Fruit fly (Drosophila melanogaster) whole organism: ENCODE data around the gene Rbbp5.

Experiments used
- CG8478 ChIP-seq: fragments of >200 bp; optimal IDR thresholded peaks from 2 replicates; lab custom pipeline; 2018; ENCODE audit warnings: inconsistent platforms
- Dll ChIP-seq: fragments of >200 bp; optimal IDR thresholded peaks from 2 replicates; lab custom pipeline; 2017
- EcR ChIP-seq, 2 experiments: fragments of >200 bp; optimal IDR thresholded peaks; 2 replicates each; lab custom pipeline; 2017; ENCODE audit warnings: missing biosample characterization in 2 of 2, missing genetic modification characterization in 2 of 2, missing genetic modification reagents in 2 of 2
- pan ChIP-seq: fragments of >200 bp; optimal IDR thresholded peaks from 2 replicates; lab custom pipeline; 2017
- psq ChIP-seq: fragments of >200 bp; optimal IDR thresholded peaks from 2 replicates; lab custom pipeline; 2017
- usp ChIP-seq: fragments of >200 bp; optimal IDR thresholded peaks from 2 replicates; lab custom pipeline; 2017; ENCODE audit warnings: missing biosample characterization, missing genetic modification characterization, mixed read lengths

Gene Rbbp5

dm6 chr3L:20347762-20348580 is at the start of gene Rbbp5, which contains the start of gene eRF1:
TSS of gene Rbbp5 (minus strand) at chr3L:20347942.
TSS of gene eRF1 (plus strand) at chr3L:20348355.
- TF ChIP-seq CG8478 (lab: Kevin White, UChicago), result no peak
- no peak for TF ChIP-seq EcR (GFP tag; optimal IDR thresholded peaks at IDR 0.05; lab: Kevin White, UChicago)
- TF ChIP-seq usp (GFP tag; lab: Kevin White, UChicago), result no peak
- TF ChIP-seq pan (lab: Kevin White, UChicago), result no peak
- TF ChIP-seq Dll (lab: Kevin White, UChicago), result no peak
- TF ChIP-seq psq (lab: Kevin White, UChicago), result no peak

- TF ChIP-seq EcR (GFP tag; optimal IDR thresholded peaks at IDR 0.05; lab: Kevin White, UChicago) (no peak), Dll (lab: Kevin White, UChicago) (no peak), usp (GFP tag; lab: Kevin White, UChicago) (no peak), psq (lab: Kevin White, UChicago) (no peak), CG8478 (lab: Kevin White, UChicago) (no peak), pan (lab: Kevin White, UChicago) (no peak)
Measured at dm6 chr3L:20396047-20396446, 48.3 kb upstream of the Rbbp5 start.

dm6 chr3L:20395257-20395909 is 47.6 kb upstream of the Rbbp5 start:
- no peak for TF ChIP-seq CG8478 (lab: Kevin White, UChicago)
- peak; percentile 67 for TF ChIP-seq pan (lab: Kevin White, UChicago)
- TF ChIP-seq usp (GFP tag; lab: Kevin White, UChicago), result no peak

dm6 chr3L:20393357-20393756 is 45.6 kb upstream of the Rbbp5 start, which contains the start of gene CG33969:
TSS of gene CG33969 (minus strand) at chr3L:20393553.
- TF ChIP-seq usp (GFP tag; lab: Kevin White, UChicago) (no peak), CG8478 (lab: Kevin White, UChicago) (no peak), Dll (lab: Kevin White, UChicago) (no peak), psq (lab: Kevin White, UChicago) (no peak), pan (lab: Kevin White, UChicago) (no peak), EcR (GFP tag; optimal IDR thresholded peaks at IDR 0.05; lab: Kevin White, UChicago) (no peak)

dm6 chr3L:20388983-20389382 is 41.2 kb upstream of the Rbbp5 start:
- TF ChIP-seq EcR (GFP tag; optimal IDR thresholded peaks at IDR 0.05; lab: Kevin White, UChicago), result no peak
- TF ChIP-seq pan (lab: Kevin White, UChicago), result no peak
- TF ChIP-seq usp (GFP tag; lab: Kevin White, UChicago), result no peak
- TF ChIP-seq CG8478 (lab: Kevin White, UChicago), result no peak
- TF ChIP-seq psq (lab: Kevin White, UChicago), result no peak
- TF ChIP-seq Dll (lab: Kevin White, UChicago), result no peak

dm6 chr3L:20387843-20388163 is 40.1 kb upstream of the Rbbp5 start:
- TF ChIP-seq pan (lab: Kevin White, UChicago), result no peak

dm6 chr3L:20387038-20387842 is 39.5 kb upstream of the Rbbp5 start:
- TF ChIP-seq CG8478 (lab: Kevin White, UChicago) (no peak), pan (lab: Kevin White, UChicago) (no peak), psq (lab: Kevin White, UChicago) (no peak), EcR (GFP tag; optimal IDR thresholded peaks at IDR 0.05; lab: Kevin White, UChicago) (no peak)

- TF ChIP-seq CG8478 (lab: Kevin White, UChicago) (no peak), psq (lab: Kevin White, UChicago) (no peak), usp (GFP tag; lab: Kevin White, UChicago) (no peak), EcR (GFP tag; optimal IDR thresholded peaks at IDR 0.05; lab: Kevin White, UChicago) (no peak), Dll (lab: Kevin White, UChicago) (no peak)
Measured at dm6 chr3L:20385969-20386370, 38.2 kb upstream of the Rbbp5 start.

- no peak for TF ChIP-seq psq (lab: Kevin White, UChicago)
- no peak for TF ChIP-seq usp (GFP tag; lab: Kevin White, UChicago)
Measured at dm6 chr3L:20385408-20385807, 37.7 kb upstream of the Rbbp5 start.

dm6 chr3L:20385006-20385405 is 37.3 kb upstream of the Rbbp5 start:
- TF ChIP-seq EcR (GFP tag; optimal IDR thresholded peaks at IDR 0.05; lab: Kevin White, UChicago), result no peak
- TF ChIP-seq CG8478 (lab: Kevin White, UChicago), result no peak
- TF ChIP-seq psq (lab: Kevin White, UChicago), result no peak
- TF ChIP-seq usp (GFP tag; lab: Kevin White, UChicago), result no peak
- TF ChIP-seq pan (lab: Kevin White, UChicago), result no peak
- TF ChIP-seq Dll (lab: Kevin White, UChicago), result no peak

dm6 chr3L:20384086-20384810 is 36.5 kb upstream of the Rbbp5 start, which contains the start of the genes CG5498 and fbl:
TSS of gene CG5498 (minus strand) at chr3L:20384109.
TSS of gene fbl (plus strand) at chr3L:20384429.
- TF ChIP-seq EcR (GFP tag; optimal IDR thresholded peaks at IDR 0.05; lab: Kevin White, UChicago), result no peak
